Fruit fly (Drosophila melanogaster): ENCODE measurements around the gene CG14185.

CG14185 gene

DNA sequence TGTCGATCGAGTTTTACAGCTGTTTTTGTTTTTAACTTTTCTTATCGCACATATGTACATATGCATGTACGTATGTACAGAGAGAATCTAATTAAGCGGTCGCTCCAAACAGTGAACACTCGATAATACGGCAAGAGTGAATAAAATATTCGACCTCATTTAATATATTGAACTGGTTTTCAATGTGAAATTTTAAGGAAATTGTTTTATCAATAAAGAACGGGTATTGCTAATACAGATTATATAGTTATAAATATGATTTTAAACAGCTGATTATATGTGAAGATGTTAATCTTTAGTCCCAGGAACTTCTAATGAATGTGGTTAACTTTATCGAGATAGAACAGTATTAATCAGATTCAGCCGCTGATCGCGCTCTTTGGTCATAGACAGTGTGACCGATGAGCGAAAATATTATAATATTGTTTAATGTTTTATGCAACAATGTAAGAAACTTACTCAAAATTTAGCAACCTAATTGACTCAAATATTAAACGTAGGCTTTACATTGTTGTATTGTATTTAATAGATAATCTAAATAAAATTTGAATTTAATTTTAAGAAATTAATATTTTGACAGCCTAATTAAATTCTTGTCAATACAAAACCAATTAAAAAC lies 34.8 kb downstream of the CG14185 start, which contains the start of gene CG7328 (continued):
- TF ChIP-seq sc (optimal IDR thresholded peaks at IDR 0.05) (no peak), sc (GFP tag; optimal IDR thresholded peaks at IDR 0.05) (no peak), Ets65A (GFP tag) (peak; percentile 80), bab2 (GFP tag; optimal IDR thresholded peaks at IDR 0.05) (peak; percentile 41), CG15479 (GFP tag; optimal IDR thresholded peaks at IDR 0.05) (no peak), cato (GFP tag; optimal IDR thresholded peaks at IDR 0.05; ENCODE audit: borderline replicate concordance) (peak; percentile 5), CG31224 (GFP tag; IDR thresholded peaks at IDR 0.05) (no peak), gsb-n (tag; optimal IDR thresholded peaks at IDR 0.05) (no peak), Abd-B (GFP tag; optimal IDR thresholded peaks at IDR 0.05) (peak; percentile 40), CG14014 (GFP tag; IDR thresholded peaks at IDR 0.05) (peak; percentile 64; the same call in 1 of the 2 replicates), eyg (GFP tag; optimal IDR thresholded peaks at IDR 0.05) (no peak), grau (tag; optimal IDR thresholded peaks at IDR 0.05) (peak; percentile 98), CG4282 (GFP tag; optimal IDR thresholded peaks at IDR 0.05) (no peak), CG7786 (GFP tag; optimal IDR thresholded peaks at IDR 0.05) (peak; percentile 47), CG32532 (GFP tag; IDR thresholded peaks at IDR 0.05) (peak; percentile 39; the same call in 1 of the 2 replicates), corto (GFP tag; optimal IDR thresholded peaks at IDR 0.05) (no peak), CG1602 (GFP tag; optimal IDR thresholded peaks at IDR 0.05) (peak; percentile 33), ranshi (GFP tag; IDR thresholded peaks at IDR 0.05) (peak; percentile 12; the same call in 1 of the 2 replicates), Side (GFP tag; optimal IDR thresholded peaks at IDR 0.05) (peak; percentile 3), ATbp (GFP tag; optimal IDR thresholded peaks at IDR 0.05) (peak; percentile 32), CG9727 (GFP tag; optimal IDR thresholded peaks at IDR 0.05) (no peak), Lpt (GFP tag; optimal IDR thresholded peaks at IDR 0.05) (no peak), Atf6 (GFP tag; IDR thresholded peaks at IDR 0.05) (peak; percentile 77), fd3F (GFP tag; optimal IDR thresholded peaks at IDR 0.05) (peak; percentile 71), CG8281 (tag; optimal IDR thresholded peaks at IDR 0.05) (no peak), nmo (GFP tag; optimal IDR thresholded peaks at IDR 0.05) (peak; percentile 65), CG14710 (tag; optimal IDR thresholded peaks at IDR 0.05) (no peak), CG43689 (GFP tag; IDR thresholded peaks at IDR 0.05) (0 out of 2 replicates have a peak, but pooled peaks have one; percentile 29), CG10209 (GFP tag; optimal IDR thresholded peaks at IDR 0.05) (peak; percentile 66), Meics (GFP tag; optimal IDR thresholded peaks at IDR 0.05) (peak; percentile 57), Dek (tag; optimal IDR thresholded peaks at IDR 0.05) (no peak), Hr3 (GFP tag; optimal IDR thresholded peaks at IDR 0.05) (peak; percentile 59), CG16815 (GFP tag; optimal IDR thresholded peaks at IDR 0.05) (peak; percentile 34), CG17912 (GFP tag; optimal IDR thresholded peaks at IDR 0.05) (peak; percentile 53), CG10274 (GFP tag; optimal IDR thresholded peaks at IDR 0.05) (no peak), grn (GFP tag; optimal IDR thresholded peaks at IDR 0.05) (peak; percentile 78), CG10366 (GFP tag; IDR thresholded peaks at IDR 0.05) (peak; percentile 58), CG2202 (tag; optimal IDR thresholded peaks at IDR 0.05) (no peak), CG9817 (tag; optimal IDR thresholded peaks at IDR 0.05) (peak; percentile 59), CG7928 (GFP tag; optimal IDR thresholded peaks at IDR 0.05) (no peak), jing (GFP tag; optimal IDR thresholded peaks at IDR 0.05) (no peak), bcd (GFP tag; optimal IDR thresholded peaks at IDR 0.05) (peak; percentile 55), Antp (GFP tag; optimal IDR thresholded peaks at IDR 0.05) (no peak), onecut (GFP tag; IDR thresholded peaks at IDR 0.05) (peak; percentile 18; the same call in 1 of the 2 replicates), toy (GFP tag; IDR thresholded peaks at IDR 0.05) (0 out of 2 replicates have a peak, but pooled peaks have one; percentile 17), CG8944 (GFP tag; optimal IDR thresholded peaks at IDR 0.05) (peak; percentile 16), chif (GFP tag; optimal IDR thresholded peaks at IDR 0.05) (peak in 1 of 2 experiments; percentile 45), H15 (GFP tag; IDR thresholded peaks at IDR 0.05) (no peak), slbo (GFP tag; IDR thresholded peaks at IDR 0.05) (peak; percentile 71), CG10654 (GFP tag; optimal IDR thresholded peaks at IDR 0.05) (peak; percentile 8), CG8478 (optimal IDR thresholded peaks at IDR 0.05) (no peak)
